Worm (Caenorhabditis elegans) whole organism, young adult: ENCODE data around the gene mog-1.

Experiments
- B0035.1 ChIP-seq: sonication (generic microtip); optimal IDR thresholded peaks from 2 replicates; lab custom pipeline; 2016; ENCODE audit warnings: missing genetic modification characterization, mild to moderate bottlenecking, missing compliant biosample characterization, missing genotype, missing genetic modification reagents
- Y53G8AR.9 ChIP-seq: fragments of 200-800 bp; sonication (Bioruptor generic); conservative IDR thresholded peaks from 2 replicates; pipeline ENCODE4 v1.3.6; 2022; ENCODE audit warnings: missing genetic modification reagents, missing genetic modification characterization, missing compliant biosample characterization
- cebp-2 ChIP-seq: fragments of 200-800 bp; sonication (Bioruptor generic); IDR thresholded peaks from 2 replicates; pipeline ENCODE4 v1.3.6; 2022; ENCODE audit warnings: missing genetic modification characterization, missing compliant biosample characterization
- ets-4 ChIP-seq: fragments of 200-800 bp; sonication (Bioruptor generic); optimal IDR thresholded peaks from 2 replicates; lab custom pipeline; 2018; ENCODE audit warnings: mild to moderate bottlenecking, missing genetic modification characterization, missing compliant biosample characterization
- lin-54 ChIP-seq: fragments of 200-800 bp; sonication (Bioruptor generic); optimal IDR thresholded peaks from 2 replicates; lab custom pipeline; 2018; ENCODE audit warnings: mild to moderate bottlenecking, missing genetic modification characterization, missing compliant biosample characterization
- rec-8 ChIP-seq, 2 experiments: sonication (generic microtip); optimal IDR thresholded peaks; 2 replicates each; lab custom pipeline; 2016; ENCODE audit warnings: mild to moderate bottlenecking in 2 of 2, missing genetic modification characterization in 2 of 2, missing genetic modification reagents in 2 of 2, missing genotype in 2 of 2, missing biosample characterization in 1 of 2, missing compliant biosample characterization in 1 of 2, moderate library complexity in 1 of 2
- snpc-1.1 ChIP-seq: sonication (generic microtip); optimal IDR thresholded peaks from 2 replicates; lab custom pipeline; 2017; ENCODE audit warnings: missing genetic modification characterization, mild to moderate bottlenecking, missing compliant biosample characterization, antibody characterized with exemption, moderate library complexity, missing genotype, missing genetic modification reagents; ENCODE audit not compliant: insufficient read depth
- snpc-4 ChIP-seq, 5 experiments: fragments of 150-350 bp in 1 of 5; sonication (generic microtip) in 4 of 5; optimal IDR thresholded peaks; 2 replicates each; lab custom pipeline; 2014 to 2018; ENCODE audit warnings: missing genetic modification characterization in 5 of 5, missing biosample characterization in 3 of 5, antibody characterized with exemption in 2 of 5, mild to moderate bottlenecking in 2 of 5, missing compliant biosample characterization in 2 of 5, missing genotype in 2 of 5, moderate library complexity in 2 of 5, missing genetic modification reagents in 1 of 5
- unc-130 ChIP-seq: sonication (generic microtip); optimal IDR thresholded peaks from 2 replicates; lab custom pipeline; 2016; ENCODE audit warnings: missing genetic modification reagents, missing genetic modification characterization, missing compliant biosample characterization

ce11 chrIII:9993535-9993934, 37.5 kb upstream of the mog-1 start, which contains the start of gene C05B5.4:
- TF ChIP-seq B0035.1 (tag; lab: Kevin White, UChicago) = no peak
- TF ChIP-seq ets-4 (GFP tag; lab: Kevin White, UChicago) = no peak
- no peak for TF ChIP-seq lin-54 (GFP tag; lab: Kevin White, UChicago)
- no peak for TF ChIP-seq Y53G8AR.9
- no peak for TF ChIP-seq rec-8 (tag; optimal IDR thresholded peaks at IDR 0.05; lab: Kevin White, UChicago)
- TF ChIP-seq cebp-2 (GFP tag; lab: Robert Waterston, UW) = no peak
- TF ChIP-seq snpc-4 (GFP tag; optimal IDR thresholded peaks at IDR 0.05; lab: Kevin White, UChicago) = no peak
- no peak for TF ChIP-seq snpc-4 (tag; optimal IDR thresholded peaks at IDR 0.05; lab: Kevin White, UChicago)
- TF ChIP-seq unc-130 (GFP tag; lab: Kevin White, UChicago) = no peak
- TF ChIP-seq snpc-1.1 (tag; lab: Kevin White, UChicago) = no peak
